Worm (Caenorhabditis elegans) whole organism, midembryonic: ENCODE results near the gene rga-5.

ENCODE experiments used
- T22C8.4 ChIP-seq: fragments of 200-800 bp; sonication (Bioruptor generic); IDR thresholded peaks from 2 replicates; pipeline ENCODE4 v1.3.6; 2022; ENCODE audit warnings: missing genetic modification characterization, missing compliant biosample characterization
- cog-1 ChIP-seq: sonication (generic microtip); optimal IDR thresholded peaks from 2 replicates; lab custom pipeline; 2016; ENCODE audit warnings: missing genetic modification characterization, missing compliant biosample characterization
- flt-1 ChIP-seq: fragments of 200-800 bp; sonication (Bioruptor generic); IDR thresholded peaks from 2 replicates; pipeline ENCODE4 v1.3.6; 2022; ENCODE audit warnings: missing genetic modification characterization, missing compliant biosample characterization
- klf-2 ChIP-seq: fragments of 200-800 bp; sonication (Bioruptor generic); conservative IDR thresholded peaks from 2 replicates; pipeline ENCODE4 v1.3.6; 2022; ENCODE audit warnings: missing genetic modification reagents, missing genetic modification characterization, missing compliant biosample characterization
- med-1 ChIP-seq: sonication (generic microtip); optimal IDR thresholded peaks from 2 replicates; lab custom pipeline; 2017; ENCODE audit warnings: missing genetic modification characterization, mild to moderate bottlenecking, missing compliant biosample characterization, antibody characterized with exemption, missing genetic modification reagents; ENCODE audit not compliant: insufficient read depth
- ref-1 ChIP-seq: fragments of 200-800 bp; sonication (Bioruptor generic); conservative IDR thresholded peaks from 2 replicates; pipeline ENCODE4 v1.3.6; 2022; ENCODE audit warnings: missing genetic modification reagents, missing genetic modification characterization, missing compliant biosample characterization
- tab-1 ChIP-seq: fragments of 200-800 bp; sonication (Bioruptor generic); IDR thresholded peaks from 2 replicates; pipeline ENCODE4 v1.3.6; 2022; ENCODE audit warnings: missing genetic modification characterization, missing compliant biosample characterization
- ztf-23 ChIP-seq: fragments of 200-800 bp; sonication (Bioruptor generic); IDR thresholded peaks from 2 replicates; pipeline ENCODE4 v1.3.6; 2022; ENCODE audit warnings: missing genetic modification reagents, missing genetic modification characterization, missing compliant biosample characterization
- ztf-29 ChIP-seq: fragments of 200-800 bp; sonication (Bioruptor generic); IDR thresholded peaks from 2 replicates; pipeline ENCODE4 v1.3.6; 2022; ENCODE audit warnings: missing genetic modification reagents, missing genetic modification characterization, missing compliant biosample characterization

The rga-5 gene

ce11 chrIV:13883922-13884321 is 56.2 kb downstream of the rga-5 start:
- TF ChIP-seq ztf-23 (GFP tag; lab: Robert Waterston, UW) = no peak
- TF ChIP-seq T22C8.4 (GFP tag; lab: Robert Waterston, UW) = no peak
- no peak for TF ChIP-seq flt-1 (GFP tag; lab: Robert Waterston, UW)
- no peak for TF ChIP-seq ref-1
- no peak for TF ChIP-seq tab-1 (GFP tag; lab: Robert Waterston, UW)
- no peak for TF ChIP-seq med-1 (GFP tag; lab: Kevin White, UChicago)
- TF ChIP-seq cog-1 (tag; lab: Kevin White, UChicago) = no peak
- no peak for TF ChIP-seq ztf-29
- no peak for TF ChIP-seq klf-2 (GFP tag; lab: Robert Waterston, UW)

ce11 chrIV:13884435-13884834 is 56.7 kb downstream of the rga-5 start:
- TF ChIP-seq klf-2 (GFP tag; lab: Robert Waterston, UW) = peak; percentile 35; the same call in 1 of the 2 replicates

ce11 chrIV:13887408-13888163 is 59.9 kb downstream of the rga-5 start, which contains the start of gene lin-66:
lin-66 (plus strand) TSS chrIV:13888079.
- no peak for TF ChIP-seq tab-1 (GFP tag; lab: Robert Waterston, UW)
- TF ChIP-seq ztf-29 = no peak
- no peak for TF ChIP-seq klf-2 (GFP tag; lab: Robert Waterston, UW)
- peak; percentile 86 for TF ChIP-seq cog-1 (tag; lab: Kevin White, UChicago)
- peak; percentile 19 for TF ChIP-seq med-1 (GFP tag; lab: Kevin White, UChicago)
- no peak for TF ChIP-seq ztf-23 (GFP tag; lab: Robert Waterston, UW)
- TF ChIP-seq flt-1 (GFP tag; lab: Robert Waterston, UW) = peak; percentile 75

- TF ChIP-seq med-1 (GFP tag; lab: Kevin White, UChicago) (no peak), klf-2 (GFP tag; lab: Robert Waterston, UW) (no peak), ztf-23 (GFP tag; lab: Robert Waterston, UW) (no peak), T22C8.4 (GFP tag; lab: Robert Waterston, UW) (no peak), cog-1 (tag; lab: Kevin White, UChicago) (no peak), ztf-29 (no peak), tab-1 (GFP tag; lab: Robert Waterston, UW) (no peak), flt-1 (GFP tag; lab: Robert Waterston, UW) (no peak), ref-1 (no peak)
Observed at ce11 chrIV:13888164-13888518, 60.5 kb downstream of the rga-5 start.

- TF ChIP-seq cog-1 (tag; lab: Kevin White, UChicago) (no peak), flt-1 (GFP tag; lab: Robert Waterston, UW) (no peak), ref-1 (0 out of 2 replicates have a peak, but pooled peaks have one; percentile 17), klf-2 (GFP tag; lab: Robert Waterston, UW) (no peak), ztf-29 (no peak), ztf-23 (GFP tag; lab: Robert Waterston, UW) (0 out of 2 replicates have a peak, but pooled peaks have one; percentile 10), T22C8.4 (GFP tag; lab: Robert Waterston, UW) (no peak), tab-1 (GFP tag; lab: Robert Waterston, UW) (no peak), med-1 (GFP tag; lab: Kevin White, UChicago) (no peak)
Observed at ce11 chrIV:13893103-13893502, 65.4 kb downstream of the rga-5 start.
